Worm (Caenorhabditis elegans): ENCODE measurements around the gene ttr-28.

Gene ttr-28

ce11 chrV:12905074-12905473 is at the start of gene ttr-28:
ttr-28 (minus strand) TSS chrV:12905174.
- TF ChIP-seq hmg-1.2 (GFP tag; IDR thresholded peaks at IDR 0.05) (no peak), ceh-58 (GFP tag; IDR thresholded peaks at IDR 0.05) (no peak), F22D6.2 (tag; optimal IDR thresholded peaks at IDR 0.05) (no peak), sdz-38 (tag; optimal IDR thresholded peaks at IDR 0.05) (no peak), madf-3 (GFP tag; IDR thresholded peaks at IDR 0.05) (no peak), hrde-1 (tag; optimal IDR thresholded peaks at IDR 0.05; ENCODE audit: borderline replicate concordance) (no peak), ceh-91 (GFP tag; IDR thresholded peaks at IDR 0.05) (no peak), snpc-3.4 (tag; optimal IDR thresholded peaks at IDR 0.05) (no peak), C06A6.2 (GFP tag; conservative IDR thresholded peaks at IDR 0.05) (no peak), ztf-18 (tag; optimal IDR thresholded peaks at IDR 0.05) (no peak), F39B2.1 (GFP tag; IDR thresholded peaks at IDR 0.05) (no peak), lin-40 (tag; optimal IDR thresholded peaks at IDR 0.05) (no peak), atf-7 (tag; optimal IDR thresholded peaks at IDR 0.05) (no peak), fkh-3 (tag; optimal IDR thresholded peaks at IDR 0.05) (no peak), rpc-1 (optimal IDR thresholded peaks at IDR 0.05) (no peak), rpc-1 (tag; optimal IDR thresholded peaks at IDR 0.05) (no peak), repo-1 (tag; optimal IDR thresholded peaks at IDR 0.05) (no peak), nfyb-1 (GFP tag; IDR thresholded peaks at IDR 0.05) (no peak), aptf-2 (GFP tag; conservative IDR thresholded peaks at IDR 0.05) (no peak), aptf-3 (GFP tag; IDR thresholded peaks at IDR 0.05) (no peak)

- no peak for TF ChIP-seq unc-130 (GFP tag; optimal IDR thresholded peaks at IDR 0.05)
- no peak for TF ChIP-seq pha-4 (tag; optimal IDR thresholded peaks at IDR 0.05)
- no peak for TF ChIP-seq egrh-3 (GFP tag; IDR thresholded peaks at IDR 0.05)
- TF ChIP-seq bed-1 (GFP tag; IDR thresholded peaks at IDR 0.05), result no peak
- no peak for TF ChIP-seq nhr-120 (GFP tag; IDR thresholded peaks at IDR 0.05)
- no peak for TF ChIP-seq aptf-3 (GFP tag; IDR thresholded peaks at IDR 0.05)
- no peak for TF ChIP-seq madf-10 (tag; optimal IDR thresholded peaks at IDR 0.05)
- TF ChIP-seq lin-54 (GFP tag; optimal IDR thresholded peaks at IDR 0.05), result no peak
- TF ChIP-seq F22D6.2 (tag; optimal IDR thresholded peaks at IDR 0.05), result no peak
- no peak for TF ChIP-seq ztf-18 (tag; optimal IDR thresholded peaks at IDR 0.05)
- TF ChIP-seq nfyb-1 (GFP tag; IDR thresholded peaks at IDR 0.05), result no peak
- no peak for TF ChIP-seq B0261.1 (tag; optimal IDR thresholded peaks at IDR 0.05)
- TF ChIP-seq sea-2 (GFP tag; IDR thresholded peaks at IDR 0.05), result no peak
- TF ChIP-seq mel-28 (tag; optimal IDR thresholded peaks at IDR 0.05; ENCODE audit: borderline replicate concordance), result no peak
- no peak for TF ChIP-seq lin-40 (tag; optimal IDR thresholded peaks at IDR 0.05)
- TF ChIP-seq F37B4.10 (GFP tag; IDR thresholded peaks at IDR 0.05), result no peak
- TF ChIP-seq fkh-3 (tag; optimal IDR thresholded peaks at IDR 0.05), result no peak
Observed at ce11 chrV:12954261-12954660, 49.3 kb upstream of the ttr-28 start.

- TF ChIP-seq ceh-91 (GFP tag; IDR thresholded peaks at IDR 0.05) (no peak), ama-1 (optimal IDR thresholded peaks at IDR 0.05) (no peak), ama-1 (GFP tag; optimal IDR thresholded peaks at IDR 0.05) (no peak), attf-5 (GFP tag; optimal IDR thresholded peaks at IDR 0.05) (no peak), mxl-1 (tag; optimal IDR thresholded peaks at IDR 0.05) (no peak), sptf-2 (GFP tag; optimal IDR thresholded peaks at IDR 0.05) (no peak), him-1 (tag; optimal IDR thresholded peaks at IDR 0.05) (no peak), nhr-120 (GFP tag; IDR thresholded peaks at IDR 0.05) (no peak), mcd-1 (GFP tag; IDR thresholded peaks at IDR 0.05) (no peak), nfya-2 (GFP tag; IDR thresholded peaks at IDR 0.05) (no peak), lin-40 (tag; optimal IDR thresholded peaks at IDR 0.05) (no peak), F37B4.10 (GFP tag; IDR thresholded peaks at IDR 0.05) (no peak), hmg-20 (GFP tag; IDR thresholded peaks at IDR 0.05) (no peak), F23B12.7 (tag; optimal IDR thresholded peaks at IDR 0.05; ENCODE audit: insufficient read depth) (no peak), snpc-4 (GFP tag; optimal IDR thresholded peaks at IDR 0.05) (no peak), snpc-4 (tag; optimal IDR thresholded peaks at IDR 0.05) (no peak), dpl-1 (GFP tag; optimal IDR thresholded peaks at IDR 0.05) (no peak), Y79H2A.3 (GFP tag; conservative IDR thresholded peaks at IDR 0.05) (no peak), attf-3 (GFP tag; conservative IDR thresholded peaks at IDR 0.05) (no peak), T07F8.4 (tag; optimal IDR thresholded peaks at IDR 0.05) (no peak), aptf-2 (GFP tag; conservative IDR thresholded peaks at IDR 0.05) (no peak), Y56A3A.18 (GFP tag; IDR thresholded peaks at IDR 0.05) (no peak)
Observed at ce11 chrV:12953702-12954101, 48.7 kb upstream of the ttr-28 start, which contains the start of gene eif-3.K. eif-3.K (plus strand) TSS chrV:12954002.

All from whole organism, young adult.